Fruit fly (Drosophila melanogaster): ENCODE data around the gene CG43886.

dm6 chr3L:8185263-8186227 lies 26.0 kb upstream of the CG43886 start:
- TF ChIP-seq OdsH (GFP tag; optimal IDR thresholded peaks at IDR 0.05): peak; percentile 26
- TF ChIP-seq Mio (GFP tag; optimal IDR thresholded peaks at IDR 0.05): no peak
- peak; percentile 47 for TF ChIP-seq rgr (GFP tag; optimal IDR thresholded peaks at IDR 0.05)
- peak; percentile 50 for TF ChIP-seq woc (GFP tag; optimal IDR thresholded peaks at IDR 0.05)
- no peak for TF ChIP-seq usp (GFP tag; optimal IDR thresholded peaks at IDR 0.05)
- TF ChIP-seq GATAd (GFP tag; optimal IDR thresholded peaks at IDR 0.05): no peak
- TF ChIP-seq Sp1 (GFP tag; optimal IDR thresholded peaks at IDR 0.05): peak; percentile 33
- TF ChIP-seq Hnf4 (GFP tag; optimal IDR thresholded peaks at IDR 0.05): peak; percentile 50
- TF ChIP-seq Abd-B (GFP tag; optimal IDR thresholded peaks at IDR 0.05): no peak
- TF ChIP-seq Hr78 (GFP tag; optimal IDR thresholded peaks at IDR 0.05): no peak
- no peak for TF ChIP-seq jim (GFP tag; optimal IDR thresholded peaks at IDR 0.05)
